Fruit fly (Drosophila melanogaster): ENCODE data around the gene RasGAP1.

The RasGAP1 gene

dm6 chr3L:9853895-9854470 lies 1.1 kb downstream of the RasGAP1 start (continued):
- no peak for TF ChIP-seq CG9876 (GFP tag; optimal IDR thresholded peaks at IDR 0.05)
- TF ChIP-seq CG1529 (GFP tag; optimal IDR thresholded peaks at IDR 0.05): no peak
- no peak for TF ChIP-seq stc (GFP tag; IDR thresholded peaks at IDR 0.05)
- TF ChIP-seq grn (GFP tag; optimal IDR thresholded peaks at IDR 0.05): no peak
- TF ChIP-seq Side (GFP tag; optimal IDR thresholded peaks at IDR 0.05): no peak
- TF ChIP-seq gcm2 (GFP tag; optimal IDR thresholded peaks at IDR 0.05): no peak
- TF ChIP-seq Aef1 (GFP tag; IDR thresholded peaks at IDR 0.05): peak; percentile 73
- TF ChIP-seq CG11504 (tag; optimal IDR thresholded peaks at IDR 0.05): peak; percentile 45
- no peak for TF ChIP-seq CG2129 (GFP tag; IDR thresholded peaks at IDR 0.05; ENCODE audit: partially characterized antibody)
- TF ChIP-seq CG6813 (GFP tag; optimal IDR thresholded peaks at IDR 0.05): no peak
- no peak for TF ChIP-seq phol (tag; optimal IDR thresholded peaks at IDR 0.05)
- no peak for TF ChIP-seq Atf-2 (GFP tag; optimal IDR thresholded peaks at IDR 0.05)
- no peak for TF ChIP-seq wek (GFP tag; optimal IDR thresholded peaks at IDR 0.05)
- TF ChIP-seq BtbVII (GFP tag; optimal IDR thresholded peaks at IDR 0.05): no peak
- no peak for TF ChIP-seq ftz-f1 (GFP tag; optimal IDR thresholded peaks at IDR 0.05)
- TF ChIP-seq cg (GFP tag; optimal IDR thresholded peaks at IDR 0.05): peak; percentile 96
- peak in 1 of 3 experiments; percentile 54 for TF ChIP-seq lola (GFP tag; optimal IDR thresholded peaks at IDR 0.05)
- no peak for TF ChIP-seq CG12391 (tag; optimal IDR thresholded peaks at IDR 0.05)
- no peak for TF ChIP-seq Bdp1 (GFP tag; optimal IDR thresholded peaks at IDR 0.05)
- TF ChIP-seq CG10654 (GFP tag; optimal IDR thresholded peaks at IDR 0.05): no peak
- no peak for TF ChIP-seq ase (GFP tag; IDR thresholded peaks at IDR 0.05)
- no peak for TF ChIP-seq CG2875 (GFP tag; optimal IDR thresholded peaks at IDR 0.05)
- TF ChIP-seq luna (GFP tag; optimal IDR thresholded peaks at IDR 0.05): no peak
- TF ChIP-seq crol (GFP tag; IDR thresholded peaks at IDR 0.05): peak; percentile 97
- 0 out of 2 replicates have a peak, but pooled peaks have one; percentile 36 for TF ChIP-seq ato (GFP tag; IDR thresholded peaks at IDR 0.05; ENCODE audit: partially characterized antibody)
- TF ChIP-seq CG11398 (GFP tag; optimal IDR thresholded peaks at IDR 0.05): no peak
- 0 out of 3 replicates have a peak, but pooled peaks have one; percentile 24 for TF ChIP-seq CG6791 (GFP tag; IDR thresholded peaks at IDR 0.05; ENCODE audit: partially characterized antibody)
- no peak for TF ChIP-seq toy (GFP tag; IDR thresholded peaks at IDR 0.05)
- TF ChIP-seq gsb (GFP tag; IDR thresholded peaks at IDR 0.05): no peak
- no peak for TF ChIP-seq CG9797 (GFP tag; optimal IDR thresholded peaks at IDR 0.05)
- peak; percentile 31; the same call in 1 of the 2 replicates for TF ChIP-seq Bgb (GFP tag; IDR thresholded peaks at IDR 0.05; ENCODE audit: partially characterized antibody)
- TF ChIP-seq CG30020 (tag; optimal IDR thresholded peaks at IDR 0.05): no peak
- no peak for TF ChIP-seq cato (GFP tag; optimal IDR thresholded peaks at IDR 0.05; ENCODE audit: borderline replicate concordance)
- TF ChIP-seq CG18599 (GFP tag; optimal IDR thresholded peaks at IDR 0.05): peak; percentile 21
- TF ChIP-seq cas (GFP tag; IDR thresholded peaks at IDR 0.05): no peak
- TF ChIP-seq zen (tag; optimal IDR thresholded peaks at IDR 0.05): no peak
- TF ChIP-seq p53 (GFP tag; optimal IDR thresholded peaks at IDR 0.05): no peak
- TF ChIP-seq Fer3 (tag; optimal IDR thresholded peaks at IDR 0.05): no peak
- no peak for TF ChIP-seq CG6689 (GFP tag; IDR thresholded peaks at IDR 0.05)
- TF ChIP-seq fru (optimal IDR thresholded peaks at IDR 0.05): no peak
- TF ChIP-seq dmrt11E (tag; optimal IDR thresholded peaks at IDR 0.05): no peak
- TF ChIP-seq CG11695 (GFP tag; IDR thresholded peaks at IDR 0.05): no peak
- TF ChIP-seq Rfx (GFP tag; IDR thresholded peaks at IDR 0.05): no peak
- no peak for TF ChIP-seq pan (optimal IDR thresholded peaks at IDR 0.05)
- TF ChIP-seq pan (GFP tag; optimal IDR thresholded peaks at IDR 0.05 in 1 of 2, IDR thresholded peaks at IDR 0.05 in 1 of 2): peak in 1 of 2 experiments; percentile 13
- no peak for TF ChIP-seq E2f2 (GFP tag; IDR thresholded peaks at IDR 0.05)
- no peak for TF ChIP-seq CG8290 (GFP tag; optimal IDR thresholded peaks at IDR 0.05)
- TF ChIP-seq CG8290 (tag; optimal IDR thresholded peaks at IDR 0.05): peak in 1 of 2 experiments; percentile 48
- no peak for TF ChIP-seq bcd (GFP tag; optimal IDR thresholded peaks at IDR 0.05)
- TF ChIP-seq Hmx (GFP tag; optimal IDR thresholded peaks at IDR 0.05): no peak
- no peak for TF ChIP-seq CG5245 (GFP tag; optimal IDR thresholded peaks at IDR 0.05)

Measured in whole organism, embryonic.